Fruit fly (Drosophila melanogaster): ENCODE measurements around the gene gkt.
A peak's percentile ranks its signal among the peaks of the same experiment; 100 is the strongest.
"Not testable (repeated sequence)": the region's sequence is repeated elsewhere in the genome, so short reads cannot be mapped to it uniquely, and the experiment has no call there.

gkt gene

dm6 chr2L:3158260-3159072 is 1.3 kb upstream of the gkt start:
- peak; percentile 49; the same call in 1 of the 3 replicates for TF ChIP-seq CG4496 (GFP tag; IDR thresholded peaks at IDR 0.05)
- 0 out of 2 replicates have a peak, but pooled peaks have one; percentile 3 for TF ChIP-seq rn (GFP tag; IDR thresholded peaks at IDR 0.05)
- no peak for TF ChIP-seq CG32121 (GFP tag; IDR thresholded peaks at IDR 0.05)
- peak; percentile 15 for TF ChIP-seq CG34367 (tag; optimal IDR thresholded peaks at IDR 0.05)
- TF ChIP-seq CG14655 (GFP tag; optimal IDR thresholded peaks at IDR 0.05), result peak; percentile 59
- no peak for TF ChIP-seq Pif1A (GFP tag; optimal IDR thresholded peaks at IDR 0.05)
- TF ChIP-seq Pif1B (GFP tag; optimal IDR thresholded peaks at IDR 0.05), result peak; percentile 18
- no peak for TF ChIP-seq D1 (tag; optimal IDR thresholded peaks at IDR 0.05)
- peak; percentile 94 for TF ChIP-seq CG8159 (tag; optimal IDR thresholded peaks at IDR 0.05)
- peak; percentile 12; the same call in 1 of the 2 replicates for TF ChIP-seq Ets98B (GFP tag; IDR thresholded peaks at IDR 0.05)
- peak; percentile 14 for TF ChIP-seq CG15710 (tag; optimal IDR thresholded peaks at IDR 0.05)
- TF ChIP-seq EcR (GFP tag; optimal IDR thresholded peaks at IDR 0.05), result no peak
- no peak for TF ChIP-seq CG8301 (tag; optimal IDR thresholded peaks at IDR 0.05)
- no peak for TF ChIP-seq Snoo (tag; optimal IDR thresholded peaks at IDR 0.05)
- no peak for TF ChIP-seq CG10348 (GFP tag; IDR thresholded peaks at IDR 0.05)

dm6 chr2L:3163490-3163889 is 3.7 kb downstream of the gkt start, which contains the start of gene Hydr2:
TSS of gene Hydr2 (plus strand) at chr2L:3163645.
- not testable (repeated sequence) for TF ChIP-seq CG15710, CG34367, CG8301 (tag; optimal IDR thresholded peaks at IDR 0.05)

DNA sequence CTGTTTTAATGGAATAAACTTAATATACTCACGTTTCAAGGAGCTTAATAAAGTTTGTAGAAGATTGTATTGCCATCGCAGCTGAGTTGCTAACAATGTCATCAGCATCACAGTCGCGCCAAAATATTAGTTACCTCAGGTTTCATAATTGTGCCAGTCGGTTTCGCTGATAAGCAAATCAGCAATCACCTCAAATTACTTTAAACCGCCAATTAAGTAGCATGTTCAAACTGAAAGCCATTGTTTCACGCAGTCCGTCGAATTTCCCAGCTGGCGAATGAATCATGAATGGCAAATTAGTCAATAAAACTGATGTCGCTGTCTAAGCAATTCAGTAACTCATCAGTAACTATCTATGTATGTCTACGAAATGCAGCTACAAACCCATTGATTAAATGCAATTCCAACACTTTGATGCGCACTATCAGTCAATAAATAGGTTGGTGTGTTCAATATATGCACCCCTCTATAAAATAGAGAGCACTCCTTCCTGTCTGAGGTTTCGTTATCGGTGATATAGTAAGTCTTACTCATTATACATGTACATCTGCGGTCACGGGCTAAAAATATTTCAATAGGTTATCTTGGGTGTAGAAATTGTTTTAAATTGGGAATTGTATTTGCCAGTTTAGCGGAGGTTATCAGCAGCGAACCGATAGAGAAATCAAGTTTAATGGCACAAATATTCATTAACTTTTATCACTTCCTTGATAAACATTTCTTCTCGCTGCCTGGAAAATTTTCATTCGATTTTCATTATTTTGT is 4.7 kb downstream of the gkt start:
- TF ChIP-seq CG12605 (GFP tag; IDR thresholded peaks at IDR 0.05) (no peak), fd96Ca (GFP tag; IDR thresholded peaks at IDR 0.05) (no peak), CG32121 (GFP tag; IDR thresholded peaks at IDR 0.05) (no peak), Pif1A (GFP tag; optimal IDR thresholded peaks at IDR 0.05) (no peak)

- TF ChIP-seq EcR (GFP tag; optimal IDR thresholded peaks at IDR 0.05) (peak; percentile 7), D1 (tag; optimal IDR thresholded peaks at IDR 0.05) (no peak), CG8159 (tag; optimal IDR thresholded peaks at IDR 0.05) (no peak), CG34367 (tag; optimal IDR thresholded peaks at IDR 0.05) (no peak), CG15710 (tag; optimal IDR thresholded peaks at IDR 0.05) (no peak), CG13204 (GFP tag; optimal IDR thresholded peaks at IDR 0.05) (no peak), CG32121 (GFP tag; IDR thresholded peaks at IDR 0.05) (0 out of 2 replicates have a peak, but pooled peaks have one; percentile 18), CG8301 (tag; optimal IDR thresholded peaks at IDR 0.05) (no peak), CG9948 (tag; optimal IDR thresholded peaks at IDR 0.05) (no peak), CG4496 (GFP tag; IDR thresholded peaks at IDR 0.05) (no peak), CG12605 (GFP tag; IDR thresholded peaks at IDR 0.05) (no peak), fd96Ca (GFP tag; IDR thresholded peaks at IDR 0.05) (no peak), Pif1B (GFP tag; optimal IDR thresholded peaks at IDR 0.05) (no peak)
Observed at dm6 chr2L:3165022-3165647, 5.4 kb downstream of the gkt start.

DNA sequence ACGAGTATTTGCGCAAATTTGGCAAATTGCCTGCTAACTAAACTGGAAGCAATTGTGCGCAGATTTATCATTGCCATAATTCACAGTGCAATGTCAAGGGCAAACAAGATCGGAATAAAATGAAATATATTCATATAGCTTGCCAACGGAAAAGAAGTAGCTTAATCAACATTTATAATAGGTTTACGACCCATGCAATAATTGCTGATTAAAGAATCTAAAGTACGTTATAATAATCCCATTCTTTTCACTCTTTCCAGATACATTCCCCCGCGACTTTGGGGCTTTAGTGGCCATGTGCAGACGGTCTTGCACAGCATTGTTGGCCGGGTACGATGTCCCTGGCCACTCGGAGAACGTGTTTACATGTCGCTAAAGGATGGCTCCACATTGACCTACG is 7.0 kb downstream of the gkt start:
- TF ChIP-seq Ets98B (GFP tag; IDR thresholded peaks at IDR 0.05) (no peak), Pif1A (GFP tag; optimal IDR thresholded peaks at IDR 0.05) (no peak), D1 (tag; optimal IDR thresholded peaks at IDR 0.05) (no peak), fd96Ca (GFP tag; IDR thresholded peaks at IDR 0.05) (no peak), CG4496 (GFP tag; IDR thresholded peaks at IDR 0.05) (no peak), CG34367 (tag; optimal IDR thresholded peaks at IDR 0.05) (no peak), gl (tag; optimal IDR thresholded peaks at IDR 0.05) (no peak), CG17806 (tag; optimal IDR thresholded peaks at IDR 0.05) (no peak), CG15710 (tag; optimal IDR thresholded peaks at IDR 0.05) (no peak)

DNA sequence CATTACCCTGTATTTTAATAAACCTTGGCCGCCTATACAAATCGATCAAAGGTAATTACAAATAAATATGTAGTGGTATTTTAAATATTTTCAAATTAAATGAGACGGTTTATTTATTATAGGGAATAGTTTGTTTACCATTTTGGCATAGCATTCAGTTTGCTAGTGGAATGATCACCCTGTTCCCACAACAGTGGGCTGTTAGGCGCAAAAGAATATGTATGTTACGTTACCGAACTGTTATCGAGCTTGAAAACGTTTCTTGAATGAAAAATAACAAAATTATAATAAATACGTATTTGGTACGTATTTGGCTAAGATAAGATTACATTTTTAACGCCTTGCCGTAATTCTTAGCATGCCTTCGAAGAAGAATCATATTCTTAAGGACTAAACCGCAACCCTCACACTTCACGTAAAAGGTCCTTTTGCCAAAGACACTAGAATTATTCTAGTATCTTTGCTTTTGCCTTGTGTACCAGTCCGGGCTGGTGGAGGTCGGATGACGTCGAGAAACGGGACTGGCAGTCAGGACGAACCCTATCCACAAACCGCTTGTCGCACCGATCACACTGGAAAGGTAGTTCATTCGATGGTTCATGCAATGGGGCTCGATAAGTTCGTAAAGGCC is 11.3 kb downstream of the gkt start, which contains the start of gene CG44002:
Gene CG44002, minus strand, starts transcription at position 144 of the 631 bp plus-strand sequence.
- TF ChIP-seq CG15710 (tag; optimal IDR thresholded peaks at IDR 0.05) (no peak), CG13204 (GFP tag; optimal IDR thresholded peaks at IDR 0.05) (no peak), CG14655 (GFP tag; optimal IDR thresholded peaks at IDR 0.05) (no peak), CG17806 (tag; optimal IDR thresholded peaks at IDR 0.05) (no peak), CG12605 (GFP tag; IDR thresholded peaks at IDR 0.05) (no peak), CG32121 (GFP tag; IDR thresholded peaks at IDR 0.05) (no peak), CG8159 (tag; optimal IDR thresholded peaks at IDR 0.05) (no peak), D1 (tag; optimal IDR thresholded peaks at IDR 0.05) (no peak), Ets98B (GFP tag; IDR thresholded peaks at IDR 0.05) (no peak)

Measured in whole organism, pupa.